Fruit fly (Drosophila melanogaster) whole organism, embryonic: ENCODE data around the gene Art9.

Experiments used
- Aef1 ChIP-seq: fragments of 200-800 bp; sonication (Bioruptor generic); IDR thresholded peaks from 3 replicates; pipeline ENCODE4 v1.3.6; 2022; ENCODE audit warnings: missing biosample characterization, missing genetic modification characterization
- Atf6 ChIP-seq: fragments of 200-800 bp; sonication (Bioruptor generic); IDR thresholded peaks from 2 replicates; pipeline ENCODE4 v1.3.6; 2022; ENCODE audit warnings: missing biosample characterization, missing genetic modification characterization
- CG10147 ChIP-seq: fragments of 200-800 bp; sonication (Bioruptor generic); optimal IDR thresholded peaks from 2 replicates; lab custom pipeline; 2019; ENCODE audit warnings: missing biosample characterization, mild to moderate bottlenecking, missing genetic modification characterization, moderate library complexity
- CG12299 ChIP-seq: fragments of 200-800 bp; sonication (Bioruptor generic); optimal IDR thresholded peaks from 2 replicates; lab custom pipeline; 2018; ENCODE audit warnings: missing biosample characterization, mild to moderate bottlenecking, missing genetic modification characterization
- CG13287 ChIP-seq: fragments of 200-800 bp; sonication (Bioruptor generic); IDR thresholded peaks from 2 replicates; pipeline ENCODE4 v1.3.6; 2022; ENCODE audit warnings: missing biosample characterization, missing genetic modification characterization; ENCODE audit not compliant: partially characterized antibody
- CG14710 ChIP-seq: fragments of 200-800 bp; sonication (Bioruptor generic); optimal IDR thresholded peaks from 3 replicates; lab custom pipeline; 2019; ENCODE audit warnings: missing biosample characterization, mild to moderate bottlenecking, missing genetic modification characterization, moderate library complexity
- CG1529 ChIP-seq: fragments of 200-800 bp; sonication (Bioruptor generic); optimal IDR thresholded peaks from 3 replicates; lab custom pipeline; 2018; ENCODE audit warnings: missing biosample characterization, missing genetic modification characterization
- CG17359 ChIP-seq: fragments of 200-800 bp; sonication (Bioruptor generic); optimal IDR thresholded peaks from 3 replicates; lab custom pipeline; 2018; ENCODE audit warnings: missing biosample characterization, mild to moderate bottlenecking, missing genetic modification characterization, moderate library complexity
- CG17802 ChIP-seq: fragments of 200-800 bp; sonication (Bioruptor generic); optimal IDR thresholded peaks from 2 replicates; lab custom pipeline; 2018; ENCODE audit warnings: missing biosample characterization, mild to moderate bottlenecking, missing genetic modification characterization, moderate library complexity
- CG17912 ChIP-seq: fragments of 200-800 bp; sonication (Bioruptor generic); optimal IDR thresholded peaks from 2 replicates; lab custom pipeline; 2018; ENCODE audit warnings: missing biosample characterization, mild to moderate bottlenecking, missing genetic modification characterization
- CG3065 ChIP-seq: fragments of 200-800 bp; sonication (Bioruptor generic); optimal IDR thresholded peaks from 2 replicates; lab custom pipeline; 2016; ENCODE audit warnings: missing biosample characterization, missing genetic modification characterization
- CG34422 ChIP-seq: fragments of 200-800 bp; sonication (Bioruptor generic); IDR thresholded peaks from 3 replicates; pipeline ENCODE4 v1.3.6; 2022; ENCODE audit warnings: missing biosample characterization, missing genetic modification characterization
- CG3726 ChIP-seq: fragments of 200-800 bp; sonication (Bioruptor generic); IDR thresholded peaks from 3 replicates; pipeline ENCODE4, ENCODE4 v1.3.6; 2022; ENCODE audit warnings: missing biosample characterization, missing genetic modification characterization
- CG5953 ChIP-seq: fragments of 200-800 bp; sonication (Bioruptor generic); IDR thresholded peaks from 2 replicates; pipeline ENCODE4 v1.3.6; 2022; ENCODE audit warnings: missing biosample characterization, missing genetic modification characterization
- CG6254 ChIP-seq: fragments of 200-800 bp; sonication (Bioruptor generic); optimal IDR thresholded peaks from 3 replicates; lab custom pipeline; 2017; ENCODE audit warnings: mild to moderate bottlenecking, missing biosample characterization, missing genetic modification reagents, missing genetic modification characterization
- CG6813 ChIP-seq: fragments of 200-800 bp; sonication (Bioruptor generic); optimal IDR thresholded peaks from 2 replicates; lab custom pipeline; 2017; ENCODE audit warnings: missing biosample characterization, missing genetic modification characterization, mild to moderate bottlenecking, moderate library complexity, missing genetic modification reagents
- CG6854 ChIP-seq: fragments of 200-800 bp; sonication (Bioruptor generic); optimal IDR thresholded peaks from 3 replicates; lab custom pipeline; 2017; ENCODE audit warnings: missing biosample characterization, mild to moderate bottlenecking, missing genetic modification characterization
- CG7839 ChIP-seq: fragments of 200-800 bp; sonication (Bioruptor generic); optimal IDR thresholded peaks from 3 replicates; lab custom pipeline; 2018; ENCODE audit warnings: missing biosample characterization, mild to moderate bottlenecking, missing genetic modification characterization, moderate library complexity
- CG7963 ChIP-seq: fragments of 200-800 bp; sonication (Bioruptor generic); IDR thresholded peaks from 3 replicates; pipeline ENCODE4 v1.3.6; 2022; ENCODE audit warnings: missing biosample characterization, missing genetic modification characterization; ENCODE audit not compliant: partially characterized antibody
- CG8944 ChIP-seq: fragments of 200-800 bp; sonication (Bioruptor generic); optimal IDR thresholded peaks from 3 replicates; lab custom pipeline; 2016; ENCODE audit warnings: missing biosample characterization, missing genetic modification characterization
- CHES-1-like ChIP-seq: fragments of 200-800 bp; sonication (Bioruptor generic); optimal IDR thresholded peaks from 2 replicates; lab custom pipeline; 2016; ENCODE audit warnings: missing biosample characterization, missing genetic modification characterization
- Doc2 ChIP-seq: fragments of 200-800 bp; sonication (Bioruptor generic); IDR thresholded peaks from 2 replicates; pipeline ENCODE4 v1.3.6; 2022; ENCODE audit warnings: missing biosample characterization, missing genetic modification characterization
- Hsf ChIP-seq: fragments of 200-800 bp; sonication (Bioruptor generic); optimal IDR thresholded peaks from 3 replicates; lab custom pipeline; 2016; ENCODE audit warnings: missing biosample characterization, missing genetic modification characterization
- Max ChIP-seq: fragments of 200-800 bp; sonication (Bioruptor generic); optimal IDR thresholded peaks from 2 replicates; lab custom pipeline; 2016; ENCODE audit warnings: missing biosample characterization, mild to moderate bottlenecking, missing genetic modification characterization
- Nf-YA ChIP-seq: fragments of 200-800 bp; sonication (Bioruptor generic); IDR thresholded peaks from 2 replicates; pipeline ENCODE4 v1.3.6; 2022; ENCODE audit warnings: missing biosample characterization, missing genetic modification characterization
- Oli ChIP-seq: fragments of 200-800 bp; sonication (Bioruptor generic); optimal IDR thresholded peaks from 2 replicates; lab custom pipeline; 2018; ENCODE audit warnings: missing biosample characterization, mild to moderate bottlenecking, missing genetic modification characterization, moderate library complexity
- Sry-δ ChIP-seq: fragments of 200-800 bp; sonication (Bioruptor generic); optimal IDR thresholded peaks from 2 replicates; lab custom pipeline; 2016; ENCODE audit warnings: missing biosample characterization, missing genetic modification characterization
- Trl ChIP-seq, 3 experiments: fragments of >200 bp in 2 of 3; fragments of 200-800 bp in 1 of 3; sonication (Bioruptor generic) in 1 of 3; optimal IDR thresholded peaks; 2 replicates in 1 of 3; 3 replicates in 2 of 3; lab custom pipeline; 2016 to 2017; ENCODE audit warnings: missing biosample characterization in 1 of 3, missing genetic modification characterization in 1 of 3
- ara ChIP-seq: fragments of 200-800 bp; sonication (Bioruptor generic); IDR thresholded peaks from 2 replicates; pipeline ENCODE4 v1.3.6; 2022; ENCODE audit warnings: missing biosample characterization, missing genetic modification characterization
- ash1 ChIP-seq: fragments of 200-800 bp; sonication (Bioruptor generic); optimal IDR thresholded peaks from 2 replicates; lab custom pipeline; 2018; ENCODE audit warnings: missing biosample characterization, mild to moderate bottlenecking, missing genetic modification characterization
- bbx ChIP-seq: fragments of 200-800 bp; sonication (Bioruptor generic); IDR thresholded peaks from 2 replicates; pipeline ENCODE4 v1.3.6; 2022; ENCODE audit warnings: missing biosample characterization, missing genetic modification characterization; ENCODE audit not compliant: partially characterized antibody
- cas ChIP-seq: fragments of 200-800 bp; sonication (Bioruptor generic); IDR thresholded peaks from 2 replicates; pipeline ENCODE4 v1.3.6; 2022; ENCODE audit warnings: missing biosample characterization, missing genetic modification characterization
- caup ChIP-seq: fragments of 200-800 bp; sonication (Bioruptor generic); optimal IDR thresholded peaks from 3 replicates; lab custom pipeline; 2017; ENCODE audit warnings: missing biosample characterization, mild to moderate bottlenecking, missing genetic modification characterization, moderate library complexity; ENCODE audit not compliant: severe bottlenecking
- corto ChIP-seq: fragments of 200-800 bp; sonication (Bioruptor generic); optimal IDR thresholded peaks from 2 replicates; lab custom pipeline; 2016; ENCODE audit warnings: missing biosample characterization, mild to moderate bottlenecking, missing genetic modification characterization, moderate library complexity
- dmrt99B ChIP-seq: fragments of 200-800 bp; sonication (Bioruptor generic); optimal IDR thresholded peaks from 2 replicates; lab custom pipeline; 2018; ENCODE audit warnings: missing biosample characterization, mild to moderate bottlenecking, missing genetic modification characterization, moderate library complexity
- grau ChIP-seq: fragments of 200-800 bp; optimal IDR thresholded peaks from 3 replicates; lab custom pipeline; 2019; ENCODE audit warnings: missing biosample characterization, mild to moderate bottlenecking, missing genetic modification characterization, moderate library complexity
- hb ChIP-seq: fragments of 200-800 bp; sonication (Bioruptor generic); IDR thresholded peaks from 3 replicates; pipeline ENCODE4 v1.3.6; 2022; ENCODE audit warnings: missing biosample characterization, missing genetic modification characterization; ENCODE audit not compliant: partially characterized antibody
- hbn ChIP-seq: fragments of 200-800 bp; sonication (Bioruptor generic); IDR thresholded peaks from 2 replicates; pipeline ENCODE4 v1.3.6; 2022; ENCODE audit warnings: missing biosample characterization, missing genetic modification characterization; ENCODE audit not compliant: partially characterized antibody
- ken ChIP-seq: fragments of 200-800 bp; sonication (Bioruptor generic); IDR thresholded peaks from 3 replicates; pipeline ENCODE4 v1.3.6; 2022; ENCODE audit warnings: missing biosample characterization, missing genetic modification characterization
- lov ChIP-seq, 2 experiments: fragments of 200-800 bp in 1 of 2; fragments of >200 bp in 1 of 2; sonication (Bioruptor generic) in 1 of 2; IDR thresholded peaks in 1 of 2; optimal IDR thresholded peaks in 1 of 2; 2 replicates in 1 of 2; 3 replicates in 1 of 2; pipeline versions ENCODE4 v1.3.6 to Lab custom; 2017 to 2022; ENCODE audit warnings: missing biosample characterization in 1 of 2, missing genetic modification characterization in 1 of 2
- odd ChIP-seq: fragments of 200-800 bp; sonication (Bioruptor generic); optimal IDR thresholded peaks from 2 replicates; lab custom pipeline; 2017; ENCODE audit warnings: missing biosample characterization, mild to moderate bottlenecking, missing genetic modification characterization
- pros ChIP-seq: fragments of 200-800 bp; sonication (Bioruptor generic); optimal IDR thresholded peaks from 3 replicates; lab custom pipeline; 2019; ENCODE audit warnings: missing biosample characterization, mild to moderate bottlenecking, missing genetic modification characterization, moderate library complexity
- psq ChIP-seq: fragments of 200-800 bp; sonication (Bioruptor generic); optimal IDR thresholded peaks from 2 replicates; lab custom pipeline; 2017; ENCODE audit warnings: missing biosample characterization, missing genetic modification characterization
- pum ChIP-seq: fragments of 200-800 bp; sonication (Bioruptor generic); optimal IDR thresholded peaks from 2 replicates; lab custom pipeline; 2016; ENCODE audit warnings: missing biosample characterization, missing genetic modification characterization
- slbo ChIP-seq: fragments of 200-800 bp; sonication (Bioruptor generic); IDR thresholded peaks from 2 replicates; pipeline ENCODE4 v1.3.6; 2022; ENCODE audit warnings: missing biosample characterization, missing genetic modification characterization
- slou ChIP-seq: fragments of 200-800 bp; sonication (Bioruptor generic); optimal IDR thresholded peaks from 3 replicates; lab custom pipeline; 2016; ENCODE audit warnings: missing biosample characterization, missing genetic modification characterization
- sqz ChIP-seq: fragments of 200-800 bp; sonication (Bioruptor generic); optimal IDR thresholded peaks from 3 replicates; lab custom pipeline; 2018; ENCODE audit warnings: missing biosample characterization, mild to moderate bottlenecking, missing genetic modification characterization
- trem ChIP-seq: fragments of 200-800 bp; optimal IDR thresholded peaks from 3 replicates; lab custom pipeline; 2019; ENCODE audit warnings: missing biosample characterization, mild to moderate bottlenecking, missing genetic modification characterization, moderate library complexity

Gene Art9

dm6 chr3R:13915646-13916045 is 27.6 kb downstream of the Art9 start (continued):
- TF ChIP-seq trem (peak; percentile 42), CG7963 (no peak), lov (optimal IDR thresholded peaks at IDR 0.05; lab: Kevin White, UChicago) (no peak), lov (GFP tag; IDR thresholded peaks at IDR 0.05; lab: Robert Waterston, UW) (peak; percentile 83; the same call in 2 of the 3 replicates), bbx (GFP tag; lab: Robert Waterston, UW) (no peak), ash1 (GFP tag; lab: Kevin White, UChicago) (no peak), hb (no peak), Oli (tag; lab: Kevin White, UChicago) (peak; percentile 70), CG34422 (peak; percentile 66; the same call in 2 of the 3 replicates), slou (GFP tag; lab: Kevin White, UChicago) (peak; percentile 57), Aef1 (peak; percentile 52; the same call in 1 of the 3 replicates), psq (GFP tag; lab: Kevin White, UChicago) (peak; percentile 17), slbo (GFP tag; lab: Robert Waterston, UW) (peak; percentile 74), CG17802 (tag; lab: Kevin White, UChicago) (no peak), Nf-YA (GFP tag; lab: Robert Waterston, UW) (peak; percentile 38; the same call in 1 of the 2 replicates), ken (GFP tag; lab: Robert Waterston, UW) (peak; percentile 70; the same call in 2 of the 3 replicates), hbn (GFP tag; lab: Robert Waterston, UW) (no peak), CG7839 (peak; percentile 78), Trl (optimal IDR thresholded peaks at IDR 0.05; lab: Kevin White, UChicago) (no peak), Trl (GFP tag; optimal IDR thresholded peaks at IDR 0.05; lab: Kevin White, UChicago) (peak; percentile 61), Max (GFP tag; lab: Kevin White, UChicago) (peak; percentile 64), pros (GFP tag; lab: Kevin White, UChicago) (no peak), caup (GFP tag; lab: Kevin White, UChicago) (peak; percentile 12), odd (GFP tag; lab: Kevin White, UChicago) (peak; percentile 27), CG5953 (GFP tag; lab: Robert Waterston, UW) (no peak), Sry-δ (GFP tag; lab: Kevin White, UChicago) (no peak), CG6813 (GFP tag; lab: Kevin White, UChicago) (peak; percentile 49), CG10147 (GFP tag; lab: Kevin White, UChicago) (peak; percentile 40), ara (GFP tag; lab: Robert Waterston, UW) (peak; percentile 89), Atf6 (GFP tag; lab: Robert Waterston, UW) (peak; percentile 37; the same call in 1 of the 2 replicates), corto (GFP tag; lab: Kevin White, UChicago) (no peak), CG3065 (GFP tag; lab: Kevin White, UChicago) (no peak), CG3726 (GFP tag; lab: Robert Waterston, UW) (peak; percentile 78), dmrt99B (tag; lab: Kevin White, UChicago) (peak; percentile 71), grau (tag; lab: Kevin White, UChicago) (peak; percentile 75), CHES-1-like (GFP tag; lab: Kevin White, UChicago) (no peak), CG6254 (GFP tag; lab: Kevin White, UChicago) (peak; percentile 71), CG8944 (GFP tag; lab: Kevin White, UChicago) (no peak), pum (peak; percentile 59), cas (0 out of 2 replicates have a peak, but pooled peaks have one; percentile 30), CG12299 (tag; lab: Kevin White, UChicago) (no peak), CG17359 (tag; lab: Kevin White, UChicago) (peak; percentile 57), sqz (GFP tag; lab: Kevin White, UChicago) (peak; percentile 24), CG17912 (GFP tag; lab: Kevin White, UChicago) (no peak), CG14710 (tag; lab: Kevin White, UChicago) (peak; percentile 72), CG13287 (GFP tag; lab: Robert Waterston, UW) (no peak), Hsf (GFP tag; lab: Kevin White, UChicago) (peak; percentile 73), Doc2 (GFP tag; lab: Robert Waterston, UW) (0 out of 2 replicates have a peak, but pooled peaks have one; percentile 29), CG1529 (GFP tag; lab: Kevin White, UChicago) (peak; percentile 60), CG6854 (GFP tag; lab: Kevin White, UChicago) (no peak)
